Fruit fly (Drosophila melanogaster): ENCODE results near the gene CG32026.

- no peak for TF ChIP-seq kay (GFP tag; ENCODE audit: borderline replicate concordance)
- no peak for TF ChIP-seq cnc (optimal IDR thresholded peaks at IDR 0.05)
- TF ChIP-seq CG33017 (tag; optimal IDR thresholded peaks at IDR 0.05), result no peak
- TF ChIP-seq CG11617 (GFP tag; optimal IDR thresholded peaks at IDR 0.05), result no peak
Observed at dm6 chr3L:8860746-8861145, 24.5 kb downstream of the CG32026 start.
